Fruit fly (Drosophila melanogaster): ENCODE data around the gene CG42327.

DNA sequence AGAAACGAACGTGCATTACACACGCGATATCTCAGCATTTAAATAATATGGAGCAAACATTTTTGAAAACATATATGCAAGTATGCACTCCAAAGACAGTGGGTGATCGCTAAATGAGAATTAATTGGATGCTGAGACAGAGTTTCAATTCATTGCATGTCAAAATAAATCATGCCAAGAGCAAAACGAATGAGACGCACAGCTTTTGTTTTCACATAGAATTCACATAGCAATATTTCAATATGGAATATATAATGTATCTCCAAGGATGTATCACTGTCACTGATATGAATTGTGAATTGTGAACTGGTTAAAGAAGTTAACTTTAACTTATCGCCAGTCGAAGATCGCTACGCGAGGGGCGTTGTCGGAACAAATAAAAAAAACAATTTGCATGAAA lies 41.4 kb upstream of the CG42327 start:
- TF ChIP-seq CoRest (tag; optimal IDR thresholded peaks at IDR 0.05), result no peak
- TF ChIP-seq BtbVII (GFP tag; optimal IDR thresholded peaks at IDR 0.05), result no peak
- TF ChIP-seq slbo (GFP tag; IDR thresholded peaks at IDR 0.05), result no peak
